Fruit fly (Drosophila melanogaster) whole organism, embryonic: ENCODE measurements around the gene Evi5.

Experiments used
- Abd-B ChIP-seq: fragments of 200-800 bp; sonication (Bioruptor generic); optimal IDR thresholded peaks from 2 replicates; lab custom pipeline; 2018; ENCODE audit warnings: missing biosample characterization, mild to moderate bottlenecking, missing genetic modification characterization, moderate library complexity
- Awh ChIP-seq: fragments of 200-800 bp; sonication (Bioruptor generic); IDR thresholded peaks from 2 replicates; pipeline ENCODE4, ENCODE4 v1.3.6; 2022; ENCODE audit warnings: missing biosample characterization, missing genetic modification characterization
- BEAF-32 ChIP-seq: fragments of 200-800 bp; sonication (Bioruptor generic); optimal IDR thresholded peaks from 3 replicates; lab custom pipeline; 2017; ENCODE audit warnings: missing biosample characterization, missing genetic modification characterization, mild to moderate bottlenecking, moderate library complexity, missing genetic modification reagents
- CG10431 ChIP-seq: fragments of 200-800 bp; sonication (Bioruptor generic); optimal IDR thresholded peaks from 3 replicates; lab custom pipeline; 2018; ENCODE audit warnings: missing biosample characterization, mild to moderate bottlenecking, missing genetic modification characterization
- CG10543 ChIP-seq: fragments of 200-800 bp; sonication (Bioruptor generic); optimal IDR thresholded peaks from 3 replicates; lab custom pipeline; 2017; ENCODE audit warnings: missing biosample characterization, mild to moderate bottlenecking, missing genetic modification characterization, moderate library complexity
- CG11093 ChIP-seq: fragments of 200-800 bp; sonication (Bioruptor generic); IDR thresholded peaks from 3 replicates; pipeline ENCODE4 v1.3.6; 2022; ENCODE audit warnings: missing biosample characterization, missing genetic modification characterization
- CG11504 ChIP-seq: fragments of 200-800 bp; sonication (Bioruptor generic); optimal IDR thresholded peaks from 3 replicates; lab custom pipeline; 2019; ENCODE audit warnings: missing biosample characterization, mild to moderate bottlenecking, missing genetic modification characterization, moderate library complexity
- CG12744 ChIP-seq: fragments of 200-800 bp; sonication (Bioruptor generic); optimal IDR thresholded peaks from 2 replicates; lab custom pipeline; 2016; ENCODE audit warnings: missing biosample characterization, missing genetic modification characterization
- CG13894 ChIP-seq: fragments of 200-800 bp; sonication (Bioruptor generic); optimal IDR thresholded peaks from 3 replicates; lab custom pipeline; 2018; ENCODE audit warnings: missing biosample characterization, mild to moderate bottlenecking, missing genetic modification characterization, moderate library complexity
- CG14014 ChIP-seq: fragments of 200-800 bp; sonication (Bioruptor generic); IDR thresholded peaks from 2 replicates; pipeline ENCODE4 v1.3.6; 2022; ENCODE audit warnings: missing biosample characterization, missing genetic modification characterization
- CG15011 ChIP-seq: fragments of 200-800 bp; sonication (Bioruptor generic); optimal IDR thresholded peaks from 3 replicates; lab custom pipeline; 2018; ENCODE audit warnings: missing biosample characterization, mild to moderate bottlenecking, missing genetic modification characterization
- CG15601 ChIP-seq: fragments of 200-800 bp; sonication (Bioruptor generic); optimal IDR thresholded peaks from 3 replicates; lab custom pipeline; 2019; ENCODE audit warnings: missing biosample characterization, mild to moderate bottlenecking, missing genetic modification characterization, moderate library complexity
- CG1603 ChIP-seq: fragments of 200-800 bp; sonication (Bioruptor generic); optimal IDR thresholded peaks from 2 replicates; lab custom pipeline; 2019; ENCODE audit warnings: missing biosample characterization, mild to moderate bottlenecking, missing genetic modification characterization, moderate library complexity
- CG17802 ChIP-seq: fragments of 200-800 bp; sonication (Bioruptor generic); optimal IDR thresholded peaks from 2 replicates; lab custom pipeline; 2018; ENCODE audit warnings: missing biosample characterization, mild to moderate bottlenecking, missing genetic modification characterization, moderate library complexity
- CG18262 ChIP-seq: fragments of 200-800 bp; optimal IDR thresholded peaks from 3 replicates; lab custom pipeline; 2019; ENCODE audit warnings: missing biosample characterization, mild to moderate bottlenecking, missing genetic modification characterization, moderate library complexity
- CG3163 ChIP-seq: fragments of 200-800 bp; sonication (Bioruptor generic); optimal IDR thresholded peaks from 3 replicates; lab custom pipeline; 2016; ENCODE audit warnings: missing biosample characterization, missing genetic modification characterization
- CG3281 ChIP-seq: fragments of 200-800 bp; sonication (Bioruptor generic); optimal IDR thresholded peaks from 3 replicates; lab custom pipeline; 2017; ENCODE audit warnings: missing biosample characterization, mild to moderate bottlenecking, missing genetic modification characterization
- CG34422 ChIP-seq: fragments of 200-800 bp; sonication (Bioruptor generic); IDR thresholded peaks from 3 replicates; pipeline ENCODE4 v1.3.6; 2022; ENCODE audit warnings: missing biosample characterization, missing genetic modification characterization
- CG4617 ChIP-seq: fragments of 200-800 bp; sonication (Bioruptor generic); optimal IDR thresholded peaks from 3 replicates; lab custom pipeline; 2016; ENCODE audit warnings: missing biosample characterization, missing genetic modification characterization, borderline replicate concordance
- CG5245 ChIP-seq: fragments of 200-800 bp; sonication (Bioruptor generic); optimal IDR thresholded peaks from 3 replicates; lab custom pipeline; 2016; ENCODE audit warnings: missing biosample characterization, missing genetic modification characterization
- CG8924 ChIP-seq: fragments of 200-800 bp; optimal IDR thresholded peaks from 3 replicates; lab custom pipeline; 2019; ENCODE audit warnings: missing biosample characterization, mild to moderate bottlenecking, missing genetic modification characterization, moderate library complexity
- CTCF ChIP-seq: fragments of 200-800 bp; sonication (Bioruptor generic); optimal IDR thresholded peaks from 2 replicates; lab custom pipeline; 2017; ENCODE audit warnings: missing biosample characterization, mild to moderate bottlenecking, missing genetic modification characterization, moderate library complexity
- Hey ChIP-seq: fragments of 200-800 bp; sonication (Bioruptor generic); optimal IDR thresholded peaks from 3 replicates; lab custom pipeline; 2018; ENCODE audit warnings: missing biosample characterization, mild to moderate bottlenecking, missing genetic modification characterization
- Mad ChIP-seq: fragments of 200-800 bp; sonication (Bioruptor generic); optimal IDR thresholded peaks from 2 replicates; lab custom pipeline; 2016; ENCODE audit warnings: missing biosample characterization, missing genetic modification characterization
- Nf-YA ChIP-seq: fragments of 200-800 bp; sonication (Bioruptor generic); IDR thresholded peaks from 2 replicates; pipeline ENCODE4 v1.3.6; 2022; ENCODE audit warnings: missing biosample characterization, missing genetic modification characterization
- Rfx ChIP-seq: fragments of 200-800 bp; sonication (Bioruptor generic); IDR thresholded peaks from 2 replicates; pipeline ENCODE4 v1.3.6; 2022; ENCODE audit warnings: missing biosample characterization, missing genetic modification characterization
- Sry-δ ChIP-seq: fragments of 200-800 bp; sonication (Bioruptor generic); optimal IDR thresholded peaks from 2 replicates; lab custom pipeline; 2016; ENCODE audit warnings: missing biosample characterization, missing genetic modification characterization
- TFAM ChIP-seq: fragments of 200-800 bp; sonication (Bioruptor generic); optimal IDR thresholded peaks from 2 replicates; lab custom pipeline; 2017; ENCODE audit warnings: missing biosample characterization, missing genetic modification characterization, inconsistent platforms
- Trl ChIP-seq, 3 experiments: fragments of >200 bp in 2 of 3; fragments of 200-800 bp in 1 of 3; sonication (Bioruptor generic) in 1 of 3; optimal IDR thresholded peaks; 2 replicates in 1 of 3; 3 replicates in 2 of 3; lab custom pipeline; 2016 to 2017; ENCODE audit warnings: missing biosample characterization in 1 of 3, missing genetic modification characterization in 1 of 3
- bsh ChIP-seq, 2 experiments: fragments of 200-800 bp; sonication (Bioruptor generic); optimal IDR thresholded peaks; 2 replicates each; lab custom pipeline; 2017 to 2018; ENCODE audit warnings: mild to moderate bottlenecking in 2 of 2, missing biosample characterization in 2 of 2, missing genetic modification characterization in 2 of 2, moderate library complexity in 1 of 2
- corto ChIP-seq: fragments of 200-800 bp; sonication (Bioruptor generic); optimal IDR thresholded peaks from 2 replicates; lab custom pipeline; 2016; ENCODE audit warnings: missing biosample characterization, mild to moderate bottlenecking, missing genetic modification characterization, moderate library complexity
- crol ChIP-seq: fragments of 200-800 bp; sonication (Bioruptor generic); IDR thresholded peaks from 2 replicates; pipeline ENCODE4 v1.3.6; 2022; ENCODE audit warnings: missing biosample characterization, missing genetic modification characterization
- danr ChIP-seq: fragments of 200-800 bp; sonication (Bioruptor generic); IDR thresholded peaks from 2 replicates; pipeline ENCODE4 v1.3.6; 2022; ENCODE audit warnings: missing biosample characterization, missing genetic modification characterization
- emc ChIP-seq: fragments of 200-800 bp; sonication (Bioruptor generic); optimal IDR thresholded peaks from 2 replicates; lab custom pipeline; 2016; ENCODE audit warnings: missing biosample characterization, missing genetic modification characterization
- esg ChIP-seq: fragments of 200-800 bp; sonication (Bioruptor generic); conservative IDR thresholded peaks from 2 replicates; pipeline ENCODE4 v1.3.6; 2022; ENCODE audit warnings: missing biosample characterization, missing genetic modification characterization
- ewg ChIP-seq: fragments of 200-800 bp; sonication (Bioruptor generic); optimal IDR thresholded peaks from 3 replicates; lab custom pipeline; 2017; ENCODE audit warnings: mild to moderate bottlenecking, missing biosample characterization, missing genetic modification reagents, missing genetic modification characterization
- eyg ChIP-seq: fragments of 200-800 bp; sonication (Bioruptor generic); optimal IDR thresholded peaks from 3 replicates; lab custom pipeline; 2016; ENCODE audit warnings: missing biosample characterization, missing genetic modification characterization
- ken ChIP-seq: fragments of 200-800 bp; sonication (Bioruptor generic); IDR thresholded peaks from 3 replicates; pipeline ENCODE4 v1.3.6; 2022; ENCODE audit warnings: missing biosample characterization, missing genetic modification characterization
- lab ChIP-seq: fragments of 200-800 bp; sonication (Bioruptor generic); optimal IDR thresholded peaks from 3 replicates; lab custom pipeline; 2017; ENCODE audit warnings: missing biosample characterization, missing genetic modification characterization, mild to moderate bottlenecking, moderate library complexity, missing genetic modification reagents
- nau ChIP-seq: fragments of 200-800 bp; sonication (Bioruptor generic); optimal IDR thresholded peaks from 3 replicates; lab custom pipeline; 2017; ENCODE audit warnings: missing biosample characterization, mild to moderate bottlenecking, missing genetic modification characterization, missing genetic modification reagents
- oc ChIP-seq: fragments of 200-800 bp; sonication (Bioruptor generic); optimal IDR thresholded peaks from 2 replicates; lab custom pipeline; 2018; ENCODE audit warnings: missing biosample characterization, mild to moderate bottlenecking, missing genetic modification characterization, moderate library complexity
- odd ChIP-seq: fragments of 200-800 bp; sonication (Bioruptor generic); optimal IDR thresholded peaks from 2 replicates; lab custom pipeline; 2017; ENCODE audit warnings: missing biosample characterization, mild to moderate bottlenecking, missing genetic modification characterization
- onecut ChIP-seq: fragments of 200-800 bp; sonication (Bioruptor generic); IDR thresholded peaks from 2 replicates; pipeline ENCODE4 v1.3.6; 2022; ENCODE audit warnings: missing biosample characterization, missing genetic modification characterization
- pros ChIP-seq: fragments of 200-800 bp; sonication (Bioruptor generic); optimal IDR thresholded peaks from 3 replicates; lab custom pipeline; 2019; ENCODE audit warnings: missing biosample characterization, mild to moderate bottlenecking, missing genetic modification characterization, moderate library complexity
- row ChIP-seq: fragments of 200-800 bp; sonication (Bioruptor generic); IDR thresholded peaks from 3 replicates; pipeline ENCODE4 v1.3.6; 2022; ENCODE audit warnings: missing biosample characterization, missing genetic modification characterization
- run ChIP-seq: fragments of 200-800 bp; sonication (Bioruptor generic); optimal IDR thresholded peaks from 3 replicates; lab custom pipeline; 2018; ENCODE audit warnings: missing biosample characterization, mild to moderate bottlenecking, missing genetic modification characterization
- sima ChIP-seq: fragments of 200-800 bp; sonication (Bioruptor generic); optimal IDR thresholded peaks from 2 replicates; lab custom pipeline; 2016; ENCODE audit warnings: missing biosample characterization, missing genetic modification characterization
- ssp ChIP-seq: fragments of 200-800 bp; sonication (Bioruptor generic); IDR thresholded peaks from 2 replicates; pipeline ENCODE4 v1.3.6; 2022; ENCODE audit warnings: missing biosample characterization, missing genetic modification characterization
- tna ChIP-seq: fragments of 200-800 bp; sonication (Bioruptor generic); IDR thresholded peaks from 2 replicates; pipeline ENCODE4 v1.3.6; 2022; ENCODE audit warnings: missing biosample characterization, missing genetic modification characterization; ENCODE audit not compliant: partially characterized antibody
- trh ChIP-seq: fragments of 200-800 bp; sonication (Bioruptor generic); optimal IDR thresholded peaks from 2 replicates; lab custom pipeline; 2016; ENCODE audit warnings: missing biosample characterization, missing genetic modification characterization
- twi ChIP-seq: fragments of 200-800 bp; optimal IDR thresholded peaks from 2 replicates; lab custom pipeline; 2019; ENCODE audit warnings: missing biosample characterization, mild to moderate bottlenecking, missing genetic modification characterization, moderate library complexity
- unpg ChIP-seq: fragments of 200-800 bp; sonication (Bioruptor generic); optimal IDR thresholded peaks from 3 replicates; lab custom pipeline; 2018; ENCODE audit warnings: missing biosample characterization, mild to moderate bottlenecking, missing genetic modification characterization, moderate library complexity
- wdn ChIP-seq: fragments of 200-800 bp; sonication (Bioruptor generic); IDR thresholded peaks from 2 replicates; pipeline ENCODE4 v1.3.6; 2022; ENCODE audit warnings: missing biosample characterization, missing genetic modification characterization

The Evi5 gene

DNA sequence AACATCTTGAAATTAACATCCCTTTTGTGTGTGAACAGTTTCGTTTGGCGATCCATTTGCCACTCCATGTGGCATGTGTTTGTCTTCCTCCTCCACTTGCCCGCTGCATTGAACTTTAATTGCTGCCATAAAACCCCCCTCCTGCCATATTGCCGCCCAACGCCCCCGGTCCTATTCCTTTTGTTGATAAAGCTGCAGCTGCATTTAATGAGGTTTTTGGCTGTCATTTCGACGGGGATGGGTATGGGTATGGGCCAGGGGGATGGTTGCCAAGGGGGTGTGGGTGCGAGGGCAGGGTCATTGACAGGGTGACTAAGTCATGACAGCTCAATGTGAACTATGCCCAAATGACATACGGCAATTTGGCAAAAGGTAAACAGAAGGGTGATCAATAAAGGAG is 46.1 kb upstream of the Evi5 start (continued):
- no peak for TF ChIP-seq Hey (tag; lab: Kevin White, UChicago)
- peak; percentile 21 for TF ChIP-seq CG1603 (tag; lab: Kevin White, UChicago)
- no peak for TF ChIP-seq nau (GFP tag; lab: Kevin White, UChicago)
- TF ChIP-seq ewg (GFP tag; lab: Kevin White, UChicago) = no peak
- TF ChIP-seq crol (GFP tag; lab: Robert Waterston, UW) = peak; percentile 69
- TF ChIP-seq CG3163 (GFP tag; lab: Kevin White, UChicago) = no peak
- TF ChIP-seq TFAM (GFP tag; lab: Kevin White, UChicago) = no peak
- TF ChIP-seq CG8924 (tag; lab: Kevin White, UChicago) = no peak
- no peak for TF ChIP-seq onecut
- peak in 1 of 2 experiments; percentile 5 for TF ChIP-seq bsh (GFP tag; optimal IDR thresholded peaks at IDR 0.05; lab: Kevin White, UChicago)
- peak; percentile 42 for TF ChIP-seq twi (tag; lab: Kevin White, UChicago)
- TF ChIP-seq trh = no peak
- TF ChIP-seq Mad (GFP tag; lab: Kevin White, UChicago) = no peak
- TF ChIP-seq CG10431 (GFP tag; lab: Kevin White, UChicago) = no peak
- TF ChIP-seq CG11504 (tag; lab: Kevin White, UChicago) = no peak
- no peak for TF ChIP-seq Rfx (GFP tag; lab: Robert Waterston, UW)
- no peak for TF ChIP-seq oc
- TF ChIP-seq esg (GFP tag; lab: Robert Waterston, UW) = no peak
- TF ChIP-seq eyg (GFP tag; lab: Kevin White, UChicago) = no peak
- TF ChIP-seq pros (GFP tag; lab: Kevin White, UChicago) = peak; percentile 70
- TF ChIP-seq CG15011 (GFP tag; lab: Kevin White, UChicago) = no peak
- TF ChIP-seq Sry-δ (GFP tag; lab: Kevin White, UChicago) = no peak
- TF ChIP-seq CG34422 (GFP tag; lab: Robert Waterston, UW) = 0 out of 3 replicates have a peak, but pooled peaks have one; percentile 19
- TF ChIP-seq corto = no peak
- no peak for TF ChIP-seq CG10543 (GFP tag; lab: Kevin White, UChicago)
- TF ChIP-seq CG15601 = no peak
- no peak for TF ChIP-seq CTCF
- no peak for TF ChIP-seq ssp
- no peak for TF ChIP-seq CG13894
- no peak for TF ChIP-seq CG18262
- TF ChIP-seq CG3281 (GFP tag; lab: Kevin White, UChicago) = no peak
- no peak for TF ChIP-seq Trl (optimal IDR thresholded peaks at IDR 0.05; lab: Kevin White, UChicago)
- no peak for TF ChIP-seq Trl (GFP tag; optimal IDR thresholded peaks at IDR 0.05; lab: Kevin White, UChicago)
- no peak for TF ChIP-seq tna (GFP tag; lab: Robert Waterston, UW)
- no peak for TF ChIP-seq wdn
- peak; percentile 34 for TF ChIP-seq Abd-B (GFP tag; lab: Kevin White, UChicago)
- no peak for TF ChIP-seq sima (GFP tag; lab: Kevin White, UChicago)
- no peak for TF ChIP-seq unpg (GFP tag; lab: Kevin White, UChicago)
- TF ChIP-seq, all 482 proteins: peak for 7

DNA sequence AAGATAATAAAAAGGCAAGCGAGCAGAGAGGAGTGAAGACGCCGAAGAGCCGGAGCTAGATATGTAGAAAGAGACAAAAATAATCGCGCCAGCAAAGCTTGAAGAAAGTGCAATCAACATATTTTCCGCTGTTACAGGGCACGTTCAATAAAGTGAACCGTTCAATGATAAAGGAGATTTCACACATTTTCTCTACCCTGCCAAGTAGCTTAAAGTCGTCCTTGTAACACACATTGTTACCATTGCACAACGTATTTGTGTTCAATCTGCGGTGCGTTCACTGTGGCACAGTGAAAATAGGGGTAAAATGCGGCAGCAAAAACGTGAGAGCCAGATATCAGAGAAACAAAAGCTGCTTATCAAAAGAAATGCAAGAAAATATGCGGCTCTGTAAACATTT is 45.3 kb upstream of the Evi5 start:
- peak; percentile 23 for TF ChIP-seq CG17802 (tag; lab: Kevin White, UChicago)
- 0 out of 2 replicates have a peak, but pooled peaks have one; percentile 18 for TF ChIP-seq CG14014
- peak; percentile 10 for TF ChIP-seq CG4617 (GFP tag; lab: Kevin White, UChicago)
- no peak for TF ChIP-seq odd (GFP tag; lab: Kevin White, UChicago)
- peak; percentile 25 for TF ChIP-seq lab (GFP tag; lab: Kevin White, UChicago)
- TF ChIP-seq CG11093 (GFP tag; lab: Robert Waterston, UW) = peak; percentile 42; the same call in 1 of the 3 replicates
- no peak for TF ChIP-seq run
- TF ChIP-seq BEAF-32 (GFP tag; lab: Kevin White, UChicago) = no peak
- TF ChIP-seq Awh (GFP tag; lab: Robert Waterston, UW) = peak; percentile 56; the same call in 1 of the 2 replicates
- TF ChIP-seq row (GFP tag; lab: Robert Waterston, UW) = peak; percentile 59
- no peak for TF ChIP-seq CG12744 (GFP tag; lab: Kevin White, UChicago)
- TF ChIP-seq ken = 0 out of 3 replicates have a peak, but pooled peaks have one; percentile 60
- no peak for TF ChIP-seq emc (GFP tag; lab: Kevin White, UChicago)
- peak; percentile 27 for TF ChIP-seq CG5245 (GFP tag; lab: Kevin White, UChicago)
- TF ChIP-seq danr (GFP tag; lab: Robert Waterston, UW) = 0 out of 2 replicates have a peak, but pooled peaks have one; percentile 22
- TF ChIP-seq Nf-YA = no peak
